Worm (Caenorhabditis elegans): ENCODE results near the gene F38C2.7.

ce11 chrIV:16324589-16324988 is 47.4 kb upstream of the F38C2.7 start, which contains the start of gene srz-105:
- TF ChIP-seq ama-1 (optimal IDR thresholded peaks at IDR 0.05), result no peak
- TF ChIP-seq R02D3.7 (tag; optimal IDR thresholded peaks at IDR 0.05), result no peak
- TF ChIP-seq ceh-32 (tag; optimal IDR thresholded peaks at IDR 0.05; ENCODE audit: poor library complexity), result no peak
- no peak for TF ChIP-seq ZK546.5 (tag; optimal IDR thresholded peaks at IDR 0.05)
- no peak for TF ChIP-seq ces-1 (GFP tag; optimal IDR thresholded peaks at IDR 0.05)
- TF ChIP-seq ceh-20 (GFP tag; IDR thresholded peaks at IDR 0.05), result no peak
- TF ChIP-seq lin-39 (tag; optimal IDR thresholded peaks at IDR 0.05), result no peak
- TF ChIP-seq F49E8.2 (tag; optimal IDR thresholded peaks at IDR 0.05; ENCODE audit: borderline replicate concordance), result no peak
- TF ChIP-seq Y105C5A.15 (GFP tag; IDR thresholded peaks at IDR 0.05), result no peak
- TF ChIP-seq dpl-1 (GFP tag; optimal IDR thresholded peaks at IDR 0.05), result no peak
- TF ChIP-seq ztf-11 (tag; optimal IDR thresholded peaks at IDR 0.05), result no peak
- TF ChIP-seq lsy-2 (tag; optimal IDR thresholded peaks at IDR 0.05), result no peak
- TF ChIP-seq unc-62 (GFP tag; optimal IDR thresholded peaks at IDR 0.05 in 1 of 2), result no peak
- TF ChIP-seq unc-62 (tag; optimal IDR thresholded peaks at IDR 0.05), result no peak
- TF ChIP-seq hlh-30 (tag; optimal IDR thresholded peaks at IDR 0.05; ENCODE audit: insufficient read depth), result no peak
